Worm (Caenorhabditis elegans) whole organism, mixed stage, embryonic: ENCODE data around the gene sra-3.

Source experiments
- blmp-1 ChIP-seq: fragments of 150-350 bp; optimal IDR thresholded peaks from 2 replicates; lab custom pipeline; 2014; ENCODE audit warnings: missing biosample characterization, missing genetic modification characterization
- ces-1 ChIP-seq: fragments of 150-350 bp; optimal IDR thresholded peaks from 2 replicates; lab custom pipeline; 2014; ENCODE audit warnings: missing biosample characterization, missing genetic modification reagents, missing genetic modification characterization
- drap-1 ChIP-seq: fragments of 200-800 bp; sonication (Bioruptor generic); optimal IDR thresholded peaks from 3 replicates; lab custom pipeline; 2018; ENCODE audit warnings: mild to moderate bottlenecking, missing genetic modification characterization, missing compliant biosample characterization
- elt-3 ChIP-seq: fragments of 150-350 bp; optimal IDR thresholded peaks from 2 replicates; lab custom pipeline; 2014; ENCODE audit warnings: missing biosample characterization, missing genetic modification characterization
- hlh-1 ChIP-seq: fragments of 150-350 bp; optimal IDR thresholded peaks from 2 replicates; lab custom pipeline; 2014; ENCODE audit warnings: missing biosample characterization, missing genetic modification reagents, missing genetic modification characterization
- lin-13 ChIP-seq: fragments of 150-350 bp; optimal IDR thresholded peaks from 2 replicates; lab custom pipeline; 2014; ENCODE audit warnings: missing biosample characterization, missing genetic modification characterization
- lsy-2 ChIP-seq: fragments of 150-350 bp; optimal IDR thresholded peaks from 2 replicates; lab custom pipeline; 2014; ENCODE audit warnings: missing biosample characterization, missing genetic modification characterization
- mep-1 ChIP-seq: fragments of 150-350 bp; optimal IDR thresholded peaks from 2 replicates; lab custom pipeline; 2017; ENCODE audit warnings: missing biosample characterization, missing genetic modification reagents, missing genetic modification characterization, inconsistent platforms
- nhr-237 ChIP-seq: fragments of 150-350 bp; optimal IDR thresholded peaks from 2 replicates; lab custom pipeline; 2014; ENCODE audit warnings: missing biosample characterization, missing genetic modification characterization
- nhr-28 ChIP-seq: fragments of 150-350 bp; optimal IDR thresholded peaks from 2 replicates; lab custom pipeline; 2014; ENCODE audit warnings: missing biosample characterization, missing genetic modification characterization
- pha-4 ChIP-seq: fragments of 150-350 bp; optimal IDR thresholded peaks from 2 replicates; lab custom pipeline; 2018; ENCODE audit warnings: missing biosample characterization, missing genetic modification reagents, missing genetic modification characterization
- snpc-4 ChIP-seq: fragments of 150-350 bp; optimal IDR thresholded peaks from 2 replicates; lab custom pipeline; 2014; ENCODE audit warnings: missing biosample characterization, missing genetic modification characterization
- unc-62 ChIP-seq: fragments of 150-350 bp; optimal IDR thresholded peaks from 2 replicates; lab custom pipeline; 2014; ENCODE audit warnings: missing biosample characterization, missing genetic modification reagents, missing genetic modification characterization
- ztf-11 ChIP-seq: fragments of 150-350 bp; optimal IDR thresholded peaks from 2 replicates; lab custom pipeline; 2014; ENCODE audit warnings: missing biosample characterization, missing genetic modification characterization

ce11 chrII:9542785-9543184 lies 2.2 kb upstream of the sra-3 start, which contains the start of gene sra-4:
- TF ChIP-seq mep-1 (tag; lab: Kevin White, UChicago) (no peak), blmp-1 (tag; lab: Kevin White, UChicago) (no peak), pha-4 (tag; lab: Kevin White, UChicago) (no peak), lin-13 (no peak), ces-1 (GFP tag; lab: Kevin White, UChicago) (no peak), nhr-28 (no peak), elt-3 (no peak), lsy-2 (tag; lab: Kevin White, UChicago) (no peak), ztf-11 (tag; lab: Kevin White, UChicago) (no peak), hlh-1 (tag; lab: Kevin White, UChicago) (no peak), unc-62 (GFP tag; lab: Kevin White, UChicago) (no peak), snpc-4 (no peak), drap-1 (GFP tag; lab: Kevin White, UChicago) (no peak), nhr-237 (no peak)
